Worm (Caenorhabditis elegans): Measurements from ENCODE around the gene alg-3.
A peak's percentile ranks its signal among the peaks of the same experiment; 100 is the strongest.

alg-3 gene

ce11 chrIV:11755907-11756306 is 51.9 kb downstream of the alg-3 start, which contains the start of gene T12A7.9:
T12A7.9 (minus strand) TSS chrIV:11756007.
- TF ChIP-seq cebp-1 (GFP tag; IDR thresholded peaks at IDR 0.05) (no peak), cebp-1 (tag; optimal IDR thresholded peaks at IDR 0.05) (peak; percentile 33), Y56A3A.18 (GFP tag; IDR thresholded peaks at IDR 0.05) (0 out of 2 replicates have a peak, but pooled peaks have one; percentile 22), F55B11.4 (tag; optimal IDR thresholded peaks at IDR 0.05; ENCODE audit: borderline replicate concordance, insufficient read depth) (no peak)

All from whole organism, young adult.